Fruit fly (Drosophila melanogaster) ovary, adult (tissue): ENCODE measurements around the gene CG17666.

Experiments used
- CG17801 ChIP-seq: fragments of 200-800 bp; optimal IDR thresholded peaks from 2 replicates; lab custom pipeline; 2019; ENCODE audit warnings: missing biosample characterization, mild to moderate bottlenecking, missing genetic modification characterization, moderate library complexity; ENCODE audit not compliant: partially characterized antibody

The CG17666 gene

DNA sequence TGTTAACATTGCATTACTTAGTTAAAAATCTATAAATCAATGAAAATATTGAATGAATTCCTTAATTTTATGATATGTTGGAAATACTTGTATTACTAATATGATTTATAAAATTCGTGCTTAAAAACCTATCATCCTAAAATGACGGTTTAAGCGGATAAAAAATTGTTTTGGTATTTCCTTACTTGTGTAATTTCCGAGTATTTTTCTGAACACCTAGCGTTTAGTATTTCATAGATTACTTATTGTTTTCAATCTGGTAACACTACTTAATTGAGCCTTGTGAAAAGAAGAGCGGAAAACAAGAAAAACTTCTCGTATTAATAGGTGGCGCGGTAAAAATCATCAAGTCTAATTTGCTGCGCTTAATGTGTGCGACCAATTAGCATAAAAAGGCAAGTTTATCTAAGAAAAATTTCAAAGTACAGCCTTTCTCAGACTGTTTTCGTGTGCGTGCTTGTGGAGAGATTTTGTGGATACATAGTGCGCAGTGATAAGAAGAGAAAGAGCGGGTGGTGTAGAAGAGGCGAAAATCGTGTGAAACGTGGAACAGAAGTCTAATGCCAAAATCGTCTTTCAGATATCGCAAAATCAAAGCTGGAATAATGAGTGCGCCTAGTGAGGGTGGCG is 24.6 kb downstream of the CG17666 start, which contains the start of gene Sap130:
Sap130 (plus strand) TSS at position 243 of the 630 bp plus-strand sequence.
- TF ChIP-seq CG17801 (GFP tag; lab: Kevin White, UChicago): no peak

DNA sequence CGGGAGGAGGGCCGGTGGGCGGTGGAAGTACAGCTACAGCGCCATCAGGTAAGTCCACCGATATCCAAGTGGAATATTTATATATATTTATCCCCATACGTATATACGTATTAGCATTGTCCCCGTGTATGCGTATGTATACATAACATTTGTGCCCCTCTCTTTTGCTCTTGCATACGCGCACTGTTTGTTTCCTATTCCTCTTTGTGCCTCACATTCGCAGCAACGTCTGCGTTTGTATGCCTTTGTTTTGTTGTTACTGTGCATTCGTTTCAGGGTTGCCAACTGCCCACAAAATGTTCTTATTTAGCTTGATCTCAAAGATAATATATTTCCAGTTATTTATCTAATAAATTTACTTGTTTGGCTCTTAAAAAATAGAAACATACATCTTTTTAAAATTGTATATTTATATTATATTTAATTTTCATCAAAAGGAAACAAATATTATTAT is 25.2 kb downstream of the CG17666 start:
- TF ChIP-seq CG17801 (GFP tag; lab: Kevin White, UChicago): peak; percentile 68

DNA sequence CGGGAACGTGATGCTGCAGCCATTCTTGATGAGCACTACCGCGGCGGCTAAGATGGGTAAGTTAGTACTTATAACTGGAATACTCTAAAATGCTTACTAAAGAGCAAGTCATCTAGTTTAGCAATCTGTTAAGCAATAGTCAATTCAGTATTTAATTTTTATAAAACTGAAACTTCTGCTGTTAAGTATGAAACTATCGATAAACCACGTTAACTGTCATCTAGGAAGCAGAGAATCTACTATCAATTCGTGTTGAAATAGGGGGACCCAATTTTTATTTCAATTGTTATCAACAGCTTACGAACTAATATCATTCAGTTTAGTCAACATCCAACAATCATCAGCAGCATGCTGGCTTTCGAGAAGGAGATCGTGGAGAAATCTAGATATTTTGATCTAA is 27.3 kb downstream of the CG17666 start, which contains the start of gene CG32110:
CG32110 (plus strand) TSS at position 301 of the 400 bp plus-strand sequence.
- no peak for TF ChIP-seq CG17801 (GFP tag; lab: Kevin White, UChicago)

DNA sequence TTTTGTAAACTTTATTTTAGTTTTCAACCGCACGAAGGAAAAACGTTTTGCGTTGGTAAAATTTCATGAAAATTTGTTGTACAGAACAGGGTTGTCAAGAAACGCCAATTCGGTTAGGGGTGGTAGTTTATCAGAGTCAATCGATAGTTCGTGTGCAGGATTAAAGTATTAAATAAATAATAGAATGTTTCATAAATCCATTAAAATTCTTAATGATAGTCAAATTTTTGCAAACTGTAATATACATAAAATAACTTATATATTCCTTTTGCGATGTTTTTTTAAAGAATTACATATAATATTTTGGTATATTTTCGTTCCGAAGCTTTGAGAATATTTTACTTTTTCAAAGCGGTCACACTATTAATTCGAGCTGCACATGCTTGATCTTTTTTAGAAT is 32.8 kb downstream of the CG17666 start, which contains the start of the genes Sf3a2 and CG42588:
Sf3a2 (minus strand) TSS at position 113 of the 400 bp plus-strand sequence.
CG42588 (plus strand) TSS at position 348 of the 400 bp plus-strand sequence.
- peak; percentile 65 for TF ChIP-seq CG17801 (GFP tag; lab: Kevin White, UChicago)

DNA sequence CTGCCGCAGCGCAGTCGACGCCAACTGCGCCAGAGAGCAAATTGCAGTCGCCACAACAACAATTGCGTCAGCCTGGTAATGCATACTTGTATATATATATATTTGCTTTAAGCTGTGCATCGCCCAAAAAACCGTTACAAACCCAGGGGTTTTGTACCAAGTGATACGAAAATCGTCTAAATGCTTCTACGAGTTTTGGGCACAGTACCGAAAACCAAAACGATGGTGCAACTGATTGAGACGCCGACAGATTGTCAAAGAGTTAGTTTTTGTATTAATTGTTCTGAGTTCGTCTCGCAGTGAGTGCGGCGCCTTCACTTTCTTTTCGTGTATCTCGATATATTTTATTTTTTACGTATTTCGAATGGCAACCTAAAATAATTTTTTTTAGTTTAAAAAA is 33.7 kb downstream of the CG17666 start:
- peak; percentile 17 for TF ChIP-seq CG17801 (GFP tag; lab: Kevin White, UChicago)

DNA sequence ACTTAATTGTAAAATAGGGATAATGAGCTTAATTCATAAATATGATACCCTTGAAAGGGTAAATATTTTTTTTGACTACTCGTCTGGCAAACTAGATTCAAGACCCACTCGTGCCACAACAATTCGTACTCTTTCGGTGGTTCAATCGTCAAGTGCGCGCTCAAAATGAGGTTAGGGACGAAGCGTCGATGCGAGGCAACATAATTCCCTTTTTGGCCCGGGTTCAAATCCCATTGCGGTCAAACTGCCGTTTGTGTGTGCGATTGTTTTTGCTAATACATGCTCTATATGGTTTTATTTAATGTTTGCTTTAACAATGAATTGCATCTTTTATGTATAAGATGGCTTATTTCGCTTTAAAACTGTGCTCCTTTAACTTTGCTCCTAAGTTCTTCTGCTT is 34.6 kb downstream of the CG17666 start:
- TF ChIP-seq CG17801 (GFP tag; lab: Kevin White, UChicago): no peak

DNA sequence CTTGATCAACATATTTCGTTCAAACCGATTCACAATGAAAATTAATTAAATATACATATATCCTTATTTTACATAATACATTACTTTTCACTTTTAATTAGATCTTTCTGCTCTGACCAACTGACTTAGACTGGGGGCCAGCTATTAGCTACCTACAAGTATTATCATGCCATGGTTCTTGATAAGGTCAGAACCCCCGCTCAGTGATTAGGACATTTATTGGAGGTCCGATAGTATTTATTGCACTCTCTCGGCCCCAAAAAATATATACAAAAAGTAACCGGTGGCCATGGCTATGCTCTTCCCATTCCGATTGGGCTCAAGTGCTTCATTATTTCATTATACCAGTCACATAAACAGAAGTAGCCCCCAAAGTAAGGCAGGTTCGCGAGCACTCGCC is 46.6 kb downstream of the CG17666 start:
- TF ChIP-seq CG17801 (GFP tag; lab: Kevin White, UChicago): no peak

DNA sequence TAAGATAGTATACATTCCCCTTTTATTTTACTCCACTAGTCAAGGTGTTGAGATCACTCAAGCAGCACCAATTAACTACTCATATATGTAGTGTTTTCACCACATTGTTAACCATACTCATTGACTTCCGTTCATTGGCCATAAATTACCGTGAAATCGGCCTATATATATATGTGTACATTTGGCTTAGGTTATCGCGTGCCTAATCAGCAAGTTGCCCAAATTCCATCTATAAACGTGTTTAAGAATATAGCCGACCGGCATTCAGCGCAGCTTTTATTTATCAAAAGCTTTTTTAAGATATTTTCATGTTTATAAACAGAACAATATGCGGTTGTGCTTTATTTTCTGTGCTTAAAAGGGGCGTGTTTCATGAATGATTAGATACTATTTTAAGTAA is 47.4 kb downstream of the CG17666 start:
- TF ChIP-seq CG17801 (GFP tag; lab: Kevin White, UChicago): no peak

DNA sequence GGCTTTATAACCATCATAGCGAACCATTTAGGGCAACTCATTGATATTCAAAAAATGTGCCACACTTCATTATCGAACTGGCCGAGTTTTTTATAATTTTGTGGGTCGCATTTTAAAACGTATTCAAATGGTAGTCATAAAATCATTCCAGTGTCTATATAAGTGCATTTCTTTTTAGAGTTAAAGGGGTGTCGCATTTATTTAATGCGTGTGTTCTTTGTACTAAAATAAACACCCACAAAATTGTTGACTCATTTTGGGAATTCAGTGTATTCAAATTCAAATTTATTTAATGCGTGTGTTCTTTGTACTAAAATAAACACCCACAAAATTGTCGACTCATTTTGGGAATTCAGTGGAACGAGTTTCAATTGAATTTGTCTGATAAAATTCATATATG is 49.3 kb downstream of the CG17666 start:
- TF ChIP-seq CG17801 (GFP tag; lab: Kevin White, UChicago): no peak

DNA sequence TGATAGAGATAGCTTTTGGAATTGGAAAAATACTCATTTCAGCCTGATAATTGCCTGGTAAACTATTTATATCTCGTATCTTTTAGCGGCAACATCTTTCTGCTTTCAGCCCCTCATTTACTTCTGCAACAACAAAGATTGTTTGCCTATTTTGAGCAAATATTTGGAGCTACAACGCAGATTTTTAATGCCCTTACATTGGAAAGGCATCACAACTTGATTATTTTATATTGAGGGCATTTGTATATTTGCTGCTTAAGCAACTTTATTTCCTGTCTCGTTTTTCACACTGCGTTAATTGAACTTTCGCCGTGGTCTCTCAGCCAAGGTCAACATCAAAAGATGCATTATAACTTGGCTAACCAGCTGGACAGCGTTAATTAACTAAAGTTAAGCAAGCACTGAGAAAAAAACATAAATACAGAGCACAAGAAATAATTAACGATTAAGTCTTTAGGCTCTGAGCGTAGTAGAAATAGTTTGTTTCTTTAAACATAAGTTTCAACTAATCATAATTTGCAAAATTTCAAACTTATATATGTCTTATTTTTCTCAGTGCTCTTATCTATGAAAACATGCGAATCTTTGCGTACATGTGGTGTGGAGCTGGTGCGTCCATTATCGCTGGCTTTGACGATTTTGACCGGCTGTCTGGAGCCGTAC is 50.3 kb downstream of the CG17666 start:
- no peak for TF ChIP-seq CG17801 (GFP tag; lab: Kevin White, UChicago)

DNA sequence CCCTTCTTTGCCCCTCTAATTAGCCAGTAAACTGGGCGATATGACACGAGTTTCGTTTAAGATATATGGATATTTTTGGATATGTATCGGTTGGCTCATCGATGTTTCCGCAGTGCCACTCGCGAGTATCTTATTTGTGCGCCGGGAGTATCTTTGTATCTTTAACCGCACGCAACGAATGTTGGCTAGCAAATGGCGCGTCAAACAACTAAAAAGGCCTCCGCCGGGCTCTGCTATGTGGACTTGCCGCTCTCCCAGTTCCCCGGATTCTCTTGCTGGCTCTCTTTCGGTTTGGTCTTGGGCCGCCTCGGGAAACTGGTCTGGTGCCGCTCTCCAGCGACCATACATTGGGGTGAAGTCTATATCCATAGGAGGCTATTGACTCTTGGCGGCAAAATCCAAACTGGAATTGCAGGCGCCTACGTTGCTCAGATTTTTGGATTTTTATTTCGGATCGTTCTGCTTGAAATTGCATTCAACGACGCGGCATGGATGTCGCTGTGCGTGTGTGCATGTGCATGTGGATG is 51.3 kb downstream of the CG17666 start:
- TF ChIP-seq CG17801 (GFP tag; lab: Kevin White, UChicago): no peak

DNA sequence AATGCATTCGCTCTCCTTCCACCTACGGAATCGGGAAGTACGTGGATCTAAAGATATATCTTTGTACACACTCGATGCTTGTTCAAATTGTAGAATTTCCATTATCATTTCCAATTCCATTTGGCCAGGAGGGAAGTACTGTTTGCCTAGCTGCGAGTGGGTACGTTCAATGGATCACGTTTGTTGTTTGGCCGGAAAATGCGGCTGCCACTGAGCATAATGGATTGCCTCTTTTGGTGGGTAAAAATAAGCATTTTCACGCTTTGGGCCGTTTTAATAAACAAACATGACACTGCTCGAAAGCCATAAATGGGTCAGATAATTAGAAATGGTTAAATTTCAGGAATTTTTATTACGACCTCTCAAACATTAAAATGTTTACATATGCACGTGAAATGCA is 52.2 kb downstream of the CG17666 start:
- TF ChIP-seq CG17801 (GFP tag; lab: Kevin White, UChicago): no peak
